Fruit fly (Drosophila melanogaster) whole organism, embryonic: ENCODE measurements around the gene HUWE1.

Experiments
- CG10147 ChIP-seq: fragments of 200-800 bp; sonication (Bioruptor generic); optimal IDR thresholded peaks from 2 replicates; lab custom pipeline; 2019; ENCODE audit warnings: missing biosample characterization, mild to moderate bottlenecking, missing genetic modification characterization, moderate library complexity
- CG10209 ChIP-seq: fragments of 200-800 bp; sonication (Bioruptor generic); optimal IDR thresholded peaks from 3 replicates; lab custom pipeline; 2017; ENCODE audit warnings: missing biosample characterization, mild to moderate bottlenecking, missing genetic modification characterization, missing genetic modification reagents
- CG1024 ChIP-seq: fragments of 200-800 bp; sonication (Bioruptor generic); IDR thresholded peaks from 2 replicates; pipeline ENCODE4 v1.3.6; 2022; ENCODE audit warnings: missing biosample characterization, missing genetic modification characterization
- CG11504 ChIP-seq: fragments of 200-800 bp; sonication (Bioruptor generic); optimal IDR thresholded peaks from 3 replicates; lab custom pipeline; 2019; ENCODE audit warnings: missing biosample characterization, mild to moderate bottlenecking, missing genetic modification characterization, moderate library complexity
- CG12299 ChIP-seq: fragments of 200-800 bp; sonication (Bioruptor generic); optimal IDR thresholded peaks from 2 replicates; lab custom pipeline; 2018; ENCODE audit warnings: missing biosample characterization, mild to moderate bottlenecking, missing genetic modification characterization
- CG12942 ChIP-seq: fragments of 200-800 bp; sonication (Bioruptor generic); optimal IDR thresholded peaks from 3 replicates; lab custom pipeline; 2016; ENCODE audit warnings: missing biosample characterization, missing genetic modification characterization
- CG15073 ChIP-seq: fragments of 200-800 bp; sonication (Bioruptor generic); optimal IDR thresholded peaks from 2 replicates; lab custom pipeline; 2016; ENCODE audit warnings: missing biosample characterization, missing genetic modification characterization
- CG15269 ChIP-seq: fragments of 200-800 bp; sonication (Bioruptor generic); optimal IDR thresholded peaks from 2 replicates; lab custom pipeline; 2018; ENCODE audit warnings: missing biosample characterization, mild to moderate bottlenecking, missing genetic modification characterization, moderate library complexity
- CG15601 ChIP-seq: fragments of 200-800 bp; sonication (Bioruptor generic); optimal IDR thresholded peaks from 3 replicates; lab custom pipeline; 2019; ENCODE audit warnings: missing biosample characterization, mild to moderate bottlenecking, missing genetic modification characterization, moderate library complexity
- CG1603 ChIP-seq: fragments of 200-800 bp; sonication (Bioruptor generic); optimal IDR thresholded peaks from 2 replicates; lab custom pipeline; 2019; ENCODE audit warnings: missing biosample characterization, mild to moderate bottlenecking, missing genetic modification characterization, moderate library complexity
- CG17186 ChIP-seq: fragments of 200-800 bp; sonication (Bioruptor generic); optimal IDR thresholded peaks from 3 replicates; lab custom pipeline; 2017; ENCODE audit warnings: missing biosample characterization, missing genetic modification reagents, missing genetic modification characterization
- CG30431 ChIP-seq: fragments of 200-800 bp; sonication (Bioruptor generic); optimal IDR thresholded peaks from 2 replicates; lab custom pipeline; 2017; ENCODE audit warnings: missing biosample characterization, missing genetic modification characterization
- CG31441 ChIP-seq: fragments of 200-800 bp; sonication (Bioruptor generic); IDR thresholded peaks from 2 replicates; pipeline ENCODE4 v1.3.6; 2022; ENCODE audit warnings: missing biosample characterization, missing genetic modification characterization
- CG3281 ChIP-seq: fragments of 200-800 bp; sonication (Bioruptor generic); optimal IDR thresholded peaks from 3 replicates; lab custom pipeline; 2017; ENCODE audit warnings: missing biosample characterization, mild to moderate bottlenecking, missing genetic modification characterization
- CG3847 ChIP-seq: fragments of 200-800 bp; sonication (Bioruptor generic); IDR thresholded peaks from 2 replicates; pipeline ENCODE4 v1.3.6; 2022; ENCODE audit warnings: missing biosample characterization, missing genetic modification characterization
- CG42726 ChIP-seq: fragments of 200-800 bp; sonication (Bioruptor generic); IDR thresholded peaks from 2 replicates; pipeline ENCODE4 v1.3.6; 2022; ENCODE audit warnings: missing biosample characterization, missing genetic modification characterization; ENCODE audit not compliant: partially characterized antibody
- CG4360 ChIP-seq: fragments of 200-800 bp; sonication (Bioruptor generic); IDR thresholded peaks from 2 replicates; pipeline ENCODE4 v1.3.6; 2022; ENCODE audit warnings: missing biosample characterization, missing genetic modification characterization
- CG4404 ChIP-seq: fragments of 200-800 bp; sonication (Bioruptor generic); IDR thresholded peaks from 2 replicates; pipeline ENCODE4 v1.3.6; 2022; ENCODE audit warnings: missing biosample characterization, missing genetic modification characterization
- CG5245 ChIP-seq: fragments of 200-800 bp; sonication (Bioruptor generic); optimal IDR thresholded peaks from 3 replicates; lab custom pipeline; 2016; ENCODE audit warnings: missing biosample characterization, missing genetic modification characterization
- CG6854 ChIP-seq: fragments of 200-800 bp; sonication (Bioruptor generic); optimal IDR thresholded peaks from 3 replicates; lab custom pipeline; 2017; ENCODE audit warnings: missing biosample characterization, mild to moderate bottlenecking, missing genetic modification characterization
- CG7928 ChIP-seq: fragments of 200-800 bp; sonication (Bioruptor generic); optimal IDR thresholded peaks from 2 replicates; lab custom pipeline; 2017; ENCODE audit warnings: missing biosample characterization, mild to moderate bottlenecking, missing genetic modification characterization
- CG8359 ChIP-seq: fragments of 200-800 bp; sonication (Bioruptor generic); optimal IDR thresholded peaks from 2 replicates; lab custom pipeline; 2017; ENCODE audit warnings: missing biosample characterization, mild to moderate bottlenecking, missing genetic modification characterization, borderline replicate concordance
- CG8478 ChIP-seq: fragments of >200 bp; optimal IDR thresholded peaks from 2 replicates; lab custom pipeline; 2018
- Dref ChIP-seq: fragments of 200-800 bp; sonication (Bioruptor generic); IDR thresholded peaks from 2 replicates; pipeline ENCODE4 v1.3.6; 2022; ENCODE audit warnings: missing biosample characterization, missing genetic modification characterization
- E2f1 ChIP-seq: fragments of 200-800 bp; sonication (Bioruptor generic); IDR thresholded peaks from 2 replicates; pipeline ENCODE4 v1.3.6; 2022; ENCODE audit warnings: missing biosample characterization, missing genetic modification characterization
- Hr51 ChIP-seq, 2 experiments: fragments of 200-800 bp; sonication (Bioruptor generic); optimal IDR thresholded peaks; 2 replicates in 1 of 2; 3 replicates in 1 of 2; lab custom pipeline; 2016 to 2018; ENCODE audit warnings: missing biosample characterization in 2 of 2, missing genetic modification characterization in 2 of 2, mild to moderate bottlenecking in 1 of 2, moderate library complexity in 1 of 2
- Neu2 ChIP-seq: fragments of 200-800 bp; sonication (Bioruptor generic); optimal IDR thresholded peaks from 3 replicates; lab custom pipeline; 2016; ENCODE audit warnings: missing biosample characterization, missing genetic modification characterization, borderline replicate concordance
- YL-1 ChIP-seq: fragments of 200-800 bp; sonication (Bioruptor generic); optimal IDR thresholded peaks from 3 replicates; lab custom pipeline; 2017; ENCODE audit warnings: missing biosample characterization, mild to moderate bottlenecking, missing genetic modification characterization
- aop ChIP-seq: fragments of 200-800 bp; sonication (Bioruptor generic); IDR thresholded peaks from 2 replicates; pipeline ENCODE4 v1.3.6; 2022; ENCODE audit warnings: missing biosample characterization, missing genetic modification characterization
- ara ChIP-seq: fragments of 200-800 bp; sonication (Bioruptor generic); IDR thresholded peaks from 2 replicates; pipeline ENCODE4 v1.3.6; 2022; ENCODE audit warnings: missing biosample characterization, missing genetic modification characterization
- ase ChIP-seq: fragments of 200-800 bp; sonication (Bioruptor generic); IDR thresholded peaks from 3 replicates; pipeline ENCODE4 v1.3.6; 2022; ENCODE audit warnings: missing biosample characterization, missing genetic modification characterization
- bsh ChIP-seq, 2 experiments: fragments of 200-800 bp; sonication (Bioruptor generic); optimal IDR thresholded peaks; 2 replicates each; lab custom pipeline; 2017 to 2018; ENCODE audit warnings: mild to moderate bottlenecking in 2 of 2, missing biosample characterization in 2 of 2, missing genetic modification characterization in 2 of 2, moderate library complexity in 1 of 2
- cas ChIP-seq: fragments of 200-800 bp; sonication (Bioruptor generic); IDR thresholded peaks from 2 replicates; pipeline ENCODE4 v1.3.6; 2022; ENCODE audit warnings: missing biosample characterization, missing genetic modification characterization
- cato ChIP-seq: fragments of 200-800 bp; sonication (Bioruptor generic); optimal IDR thresholded peaks from 2 replicates; lab custom pipeline; 2016; ENCODE audit warnings: missing biosample characterization, missing genetic modification characterization, borderline replicate concordance
- chinmo ChIP-seq: fragments of 200-800 bp; sonication (Bioruptor generic); IDR thresholded peaks from 4 replicates; pipeline ENCODE4 v1.3.6; 2022; ENCODE audit warnings: missing biosample characterization, missing genetic modification characterization; ENCODE audit not compliant: partially characterized antibody
- croc ChIP-seq: fragments of 200-800 bp; sonication (Bioruptor generic); conservative IDR thresholded peaks from 3 replicates; pipeline ENCODE4 v1.3.6; 2022; ENCODE audit warnings: missing biosample characterization, missing genetic modification characterization
- dimm ChIP-seq: fragments of 200-800 bp; sonication (Bioruptor generic); IDR thresholded peaks from 2 replicates; pipeline ENCODE4 v1.3.6; 2022; ENCODE audit warnings: missing biosample characterization, missing genetic modification characterization
- dmrt99B ChIP-seq: fragments of 200-800 bp; sonication (Bioruptor generic); optimal IDR thresholded peaks from 2 replicates; lab custom pipeline; 2018; ENCODE audit warnings: missing biosample characterization, mild to moderate bottlenecking, missing genetic modification characterization, moderate library complexity
- ftz-f1 ChIP-seq: fragments of 200-800 bp; sonication (Bioruptor generic); optimal IDR thresholded peaks from 2 replicates; lab custom pipeline; 2016; ENCODE audit warnings: missing biosample characterization, missing genetic modification characterization
- gcm ChIP-seq: fragments of 200-800 bp; sonication (Bioruptor generic); optimal IDR thresholded peaks from 2 replicates; lab custom pipeline; 2019; ENCODE audit warnings: missing biosample characterization, mild to moderate bottlenecking, missing genetic modification characterization, moderate library complexity
- lov ChIP-seq, 2 experiments: fragments of 200-800 bp in 1 of 2; fragments of >200 bp in 1 of 2; sonication (Bioruptor generic) in 1 of 2; IDR thresholded peaks in 1 of 2; optimal IDR thresholded peaks in 1 of 2; 2 replicates in 1 of 2; 3 replicates in 1 of 2; pipeline versions ENCODE4 v1.3.6 to Lab custom; 2017 to 2022; ENCODE audit warnings: missing biosample characterization in 1 of 2, missing genetic modification characterization in 1 of 2
- odd ChIP-seq: fragments of 200-800 bp; sonication (Bioruptor generic); optimal IDR thresholded peaks from 2 replicates; lab custom pipeline; 2017; ENCODE audit warnings: missing biosample characterization, mild to moderate bottlenecking, missing genetic modification characterization
- pfk ChIP-seq: fragments of 200-800 bp; sonication (Bioruptor generic); optimal IDR thresholded peaks from 2 replicates; lab custom pipeline; 2018; ENCODE audit warnings: missing biosample characterization, mild to moderate bottlenecking, missing genetic modification characterization, moderate library complexity
- phol ChIP-seq: fragments of 200-800 bp; sonication (Bioruptor generic); optimal IDR thresholded peaks from 3 replicates; lab custom pipeline; 2018; ENCODE audit warnings: missing biosample characterization, mild to moderate bottlenecking, missing genetic modification characterization, moderate library complexity
- ranshi ChIP-seq: fragments of 200-800 bp; sonication (Bioruptor generic); IDR thresholded peaks from 2 replicates; pipeline ENCODE4 v1.3.6; 2022; ENCODE audit warnings: missing biosample characterization, missing genetic modification characterization
- ro ChIP-seq: fragments of 200-800 bp; sonication (Bioruptor generic); IDR thresholded peaks from 2 replicates; pipeline ENCODE4 v1.3.6; 2022; ENCODE audit warnings: missing biosample characterization, missing genetic modification characterization
- sens ChIP-seq: fragments of 200-800 bp; sonication (Bioruptor generic); peaks from one replicate; lab custom pipeline; 2016; ENCODE audit warnings: missing biosample characterization, missing genetic modification characterization
- sr ChIP-seq: fragments of 200-800 bp; sonication (Bioruptor generic); IDR thresholded peaks from 3 replicates; pipeline ENCODE4 v1.3.6; 2022; ENCODE audit warnings: missing biosample characterization, missing genetic modification characterization
- stc ChIP-seq: fragments of 200-800 bp; sonication (Bioruptor generic); IDR thresholded peaks from 2 replicates; pipeline ENCODE4 v1.3.6; 2022; ENCODE audit warnings: missing biosample characterization, missing genetic modification characterization
- tap ChIP-seq: fragments of 200-800 bp; optimal IDR thresholded peaks from 3 replicates; lab custom pipeline; 2019; ENCODE audit warnings: missing biosample characterization, mild to moderate bottlenecking, missing genetic modification characterization, moderate library complexity
- trh ChIP-seq: fragments of 200-800 bp; sonication (Bioruptor generic); optimal IDR thresholded peaks from 2 replicates; lab custom pipeline; 2016; ENCODE audit warnings: missing biosample characterization, missing genetic modification characterization

HUWE1 gene

DNA sequence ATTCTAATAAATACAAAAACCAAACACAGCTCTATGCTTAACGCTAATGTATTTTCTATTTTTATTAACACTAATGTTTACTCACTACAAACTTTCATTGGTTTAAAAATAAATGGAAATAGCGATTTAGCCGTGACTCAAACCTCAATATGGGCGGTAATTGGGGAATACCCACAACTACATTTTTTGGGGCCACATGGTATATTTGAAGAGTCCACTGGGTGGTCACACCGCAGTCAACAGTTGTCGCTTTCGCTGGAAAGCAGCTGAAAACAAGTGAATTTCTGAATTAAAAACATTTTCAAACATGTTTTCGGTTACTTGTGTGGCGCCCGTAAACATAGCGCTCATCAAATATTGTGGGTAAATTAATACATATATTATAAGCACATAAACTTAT is 36.5 kb downstream of the HUWE1 start, which contains the start of gene Mvd (continued):
- TF ChIP-seq ranshi (GFP tag; lab: Robert Waterston, UW) (no peak), ase (no peak), cas (no peak), CG10147 (no peak), Neu2 (no peak), tap (tag; lab: Kevin White, UChicago) (no peak), CG4360 (no peak), aop (no peak), ftz-f1 (GFP tag; lab: Kevin White, UChicago) (peak; percentile 15), ro (GFP tag; lab: Robert Waterston, UW) (no peak), lov (optimal IDR thresholded peaks at IDR 0.05; lab: Kevin White, UChicago) (no peak), lov (GFP tag; IDR thresholded peaks at IDR 0.05; lab: Robert Waterston, UW) (no peak), CG7928 (GFP tag; lab: Kevin White, UChicago) (peak; percentile 38), CG30431 (GFP tag; lab: Kevin White, UChicago) (no peak), gcm (GFP tag; lab: Kevin White, UChicago) (no peak), CG4404 (GFP tag; lab: Robert Waterston, UW) (no peak), dimm (GFP tag; lab: Robert Waterston, UW) (no peak), YL-1 (GFP tag; lab: Kevin White, UChicago) (peak; percentile 77), CG5245 (no peak), E2f1 (no peak), ara (GFP tag; lab: Robert Waterston, UW) (no peak), CG3847 (GFP tag; lab: Robert Waterston, UW) (no peak), bsh (GFP tag; optimal IDR thresholded peaks at IDR 0.05; lab: Kevin White, UChicago) (no peak), sr (GFP tag; lab: Robert Waterston, UW) (no peak), CG15073 (GFP tag; lab: Kevin White, UChicago) (no peak), CG17186 (peak; percentile 26), Hr51 (GFP tag; optimal IDR thresholded peaks at IDR 0.05; lab: Kevin White, UChicago) (no peak), CG15601 (tag; lab: Kevin White, UChicago) (peak; percentile 27), chinmo (GFP tag; lab: Robert Waterston, UW) (0 out of 4 replicates have a peak, but pooled peaks have one; percentile 37), CG1024 (no peak), croc (GFP tag; lab: Robert Waterston, UW) (no peak), CG11504 (tag; lab: Kevin White, UChicago) (no peak), phol (peak; percentile 60), CG8359 (GFP tag; lab: Kevin White, UChicago) (no peak), CG3281 (GFP tag; lab: Kevin White, UChicago) (no peak), dmrt99B (no peak), CG12299 (tag; lab: Kevin White, UChicago) (no peak), odd (GFP tag; lab: Kevin White, UChicago) (no peak), CG31441 (GFP tag; lab: Robert Waterston, UW) (no peak), CG8478 (lab: Kevin White, UChicago) (no peak), stc (GFP tag; lab: Robert Waterston, UW) (no peak), CG10209 (GFP tag; lab: Kevin White, UChicago) (no peak), trh (GFP tag; lab: Kevin White, UChicago) (no peak), CG6854 (GFP tag; lab: Kevin White, UChicago) (no peak), CG12942 (no peak), sens (no peak), CG42726 (GFP tag; lab: Robert Waterston, UW) (no peak), pfk (GFP tag; lab: Kevin White, UChicago) (no peak), CG1603 (peak; percentile 84), CG15269 (no peak), cato (GFP tag; lab: Kevin White, UChicago) (no peak), Dref (peak; percentile 46)
